Worm (Caenorhabditis elegans): ENCODE data around the gene mrp-8.

DNA sequence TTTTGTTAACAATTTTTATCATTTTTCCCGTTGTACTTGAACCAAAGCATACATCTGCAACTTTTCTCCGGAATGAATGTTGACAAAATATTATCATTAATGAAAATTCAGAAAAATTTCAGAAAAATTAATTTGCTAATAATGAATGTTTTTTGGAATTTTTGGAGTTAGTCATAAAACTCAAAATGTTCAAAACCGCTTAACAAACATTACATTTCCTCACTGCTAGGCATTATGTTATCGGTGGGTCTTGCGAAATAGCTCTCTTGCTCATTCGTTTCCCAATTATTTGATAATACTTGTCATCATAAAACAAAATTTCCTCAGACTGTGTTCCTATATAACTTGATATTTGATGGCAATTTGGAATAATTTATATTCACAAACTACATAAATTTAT, 9.9 kb upstream of the mrp-8 start, which contains the start of gene Y75B8A.39:
- TF ChIP-seq nhr-12 (tag; optimal IDR thresholded peaks at IDR 0.05) (no peak), ztf-11 (tag; optimal IDR thresholded peaks at IDR 0.05) (no peak), lin-11 (tag; optimal IDR thresholded peaks at IDR 0.05) (no peak), skn-1 (tag; optimal IDR thresholded peaks at IDR 0.05) (no peak), nhr-21 (tag; optimal IDR thresholded peaks at IDR 0.05) (no peak), zag-1 (tag; optimal IDR thresholded peaks at IDR 0.05) (no peak), peb-1 (tag; optimal IDR thresholded peaks at IDR 0.05) (no peak), alr-1 (tag; optimal IDR thresholded peaks at IDR 0.05) (no peak), elt-3 (tag; optimal IDR thresholded peaks at IDR 0.05) (no peak)

Measured in whole organism, L2 larva.